Fruit fly (Drosophila melanogaster) whole organism, wandering third instar larva: ENCODE measurements around the gene Grx5.

ENCODE experiments used
- CG32264 ChIP-seq: fragments of 200-800 bp; sonication (Bioruptor generic); optimal IDR thresholded peaks from 2 replicates; lab custom pipeline; 2016; ENCODE audit warnings: missing biosample characterization, missing genetic modification characterization
- Dfd ChIP-seq: fragments of >200 bp; optimal IDR thresholded peaks from 2 replicates; lab custom pipeline; 2017; ENCODE audit warnings: missing biosample characterization, missing genetic modification characterization
- HLH106 ChIP-seq: fragments of 200-800 bp; optimal IDR thresholded peaks from 3 replicates; lab custom pipeline; 2019; ENCODE audit warnings: missing biosample characterization, mild to moderate bottlenecking, missing genetic modification characterization, moderate library complexity
- Hnf4 ChIP-seq: fragments of 200-800 bp; sonication (Bioruptor generic); optimal IDR thresholded peaks from 2 replicates; lab custom pipeline; 2016; ENCODE audit warnings: missing biosample characterization, mild to moderate bottlenecking, missing genetic modification characterization
- Hr78 ChIP-seq: fragments of >200 bp; optimal IDR thresholded peaks from 2 replicates; lab custom pipeline; 2017; ENCODE audit warnings: missing biosample characterization, missing genetic modification characterization
- Hr83 ChIP-seq: fragments of 200-300 bp; sonication (Bioruptor generic); optimal IDR thresholded peaks from 2 replicates; lab custom pipeline; 2016; ENCODE audit warnings: missing biosample characterization, mild to moderate bottlenecking, missing genetic modification characterization, moderate library complexity; ENCODE audit not compliant: poor library complexity, severe bottlenecking
- Jra ChIP-seq: sonication (Bioruptor generic); optimal IDR thresholded peaks from 2 replicates; lab custom pipeline; 2016; ENCODE audit warnings: missing biosample characterization, missing genetic modification characterization
- N ChIP-seq: fragments of >200 bp; optimal IDR thresholded peaks from 2 replicates; lab custom pipeline; 2018; ENCODE audit warnings: missing biosample characterization, missing external identifiers, missing genetic modification characterization
- OdsH ChIP-seq: fragments of 200-800 bp; sonication (Bioruptor generic); optimal IDR thresholded peaks from 2 replicates; lab custom pipeline; 2016; ENCODE audit warnings: missing biosample characterization, mild to moderate bottlenecking, missing genetic modification characterization
- Sp1 ChIP-seq: fragments of 200-800 bp; sonication (Bioruptor generic); optimal IDR thresholded peaks from 3 replicates; lab custom pipeline; 2019; ENCODE audit warnings: missing biosample characterization, mild to moderate bottlenecking, missing genetic modification characterization, moderate library complexity
- br ChIP-seq: fragments of 200-800 bp; sonication (Bioruptor generic); optimal IDR thresholded peaks from 2 replicates; lab custom pipeline; 2016; ENCODE audit warnings: missing biosample characterization, missing genetic modification characterization
- dl ChIP-seq, 2 experiments: fragments of 175-275, 200-275 bp in 1 of 2; fragments of 200-275 bp in 1 of 2; sonication (Bioruptor generic); optimal IDR thresholded peaks; lab custom pipeline; 2018; ENCODE audit warnings: mild to moderate bottlenecking in 2 of 2, missing biosample characterization in 2 of 2, missing genetic modification characterization in 2 of 2, moderate library complexity in 2 of 2; ENCODE audit not compliant: partially characterized antibody in 2 of 2, insufficient read depth in 1 of 2
- dmrt93B ChIP-seq: fragments of 200-800 bp; sonication (Bioruptor generic); optimal IDR thresholded peaks from 2 replicates; lab custom pipeline; 2018; ENCODE audit warnings: missing biosample characterization, mild to moderate bottlenecking, missing genetic modification characterization
- ey ChIP-seq: fragments of 200-800 bp; sonication (Bioruptor generic); optimal IDR thresholded peaks from 2 replicates; lab custom pipeline; 2016; ENCODE audit warnings: missing biosample characterization, missing genetic modification characterization
- foxo ChIP-seq, 2 experiments: fragments of 200-800 bp; sonication (Bioruptor generic); optimal IDR thresholded peaks; 2 replicates in 1 of 2; 3 replicates in 1 of 2; lab custom pipeline; 2016 to 2017; ENCODE audit warnings: missing biosample characterization in 2 of 2, missing genetic modification characterization in 2 of 2
- fru ChIP-seq: fragments of 200-800 bp; sonication (Bioruptor generic); optimal IDR thresholded peaks from 3 replicates; lab custom pipeline; 2016; ENCODE audit warnings: missing biosample characterization, mild to moderate bottlenecking, missing genetic modification characterization
- h ChIP-seq: fragments of 200-800 bp; sonication (Bioruptor generic); optimal IDR thresholded peaks from 3 replicates; lab custom pipeline; 2016; ENCODE audit warnings: missing biosample characterization, mild to moderate bottlenecking, missing genetic modification characterization
- jim ChIP-seq: fragments of 175-275, 200-325 bp; sonication (Bioruptor generic); optimal IDR thresholded peaks from 2 replicates; lab custom pipeline; 2016; ENCODE audit warnings: missing biosample characterization, mild to moderate bottlenecking, missing genetic modification characterization
- lola ChIP-seq: fragments of >200 bp; optimal IDR thresholded peaks from 2 replicates; lab custom pipeline; 2017; ENCODE audit warnings: missing biosample characterization, missing genetic modification characterization
- psq ChIP-seq: fragments of 200-800 bp; sonication (Bioruptor generic); optimal IDR thresholded peaks from 3 replicates; lab custom pipeline; 2017; ENCODE audit warnings: missing biosample characterization, mild to moderate bottlenecking, missing genetic modification characterization, moderate library complexity
- rgr ChIP-seq: fragments of 200-800 bp; sonication (Bioruptor generic); optimal IDR thresholded peaks from 3 replicates; lab custom pipeline; 2016; ENCODE audit warnings: missing biosample characterization, mild to moderate bottlenecking, missing genetic modification characterization
- sv ChIP-seq: fragments of 200-800 bp; sonication (Bioruptor generic); optimal IDR thresholded peaks from 3 replicates; lab custom pipeline; 2016; ENCODE audit warnings: missing biosample characterization, missing genetic modification characterization
- woc ChIP-seq: sonication (Bioruptor generic); optimal IDR thresholded peaks from 2 replicates; lab custom pipeline; 2016; ENCODE audit warnings: missing biosample characterization, mild to moderate bottlenecking, missing genetic modification characterization

Gene Grx5

dm6 chrX:14836425-14836824 lies 1.6 kb downstream of the Grx5 start, which contains the start of gene CG14410:
Gene CG14410 (plus strand): TSS chrX:14836725.
- TF ChIP-seq br (GFP tag; lab: Kevin White, UChicago): no peak
- no peak for TF ChIP-seq woc
- no peak for TF ChIP-seq CG32264 (GFP tag; lab: Kevin White, UChicago)
- TF ChIP-seq lola (GFP tag; lab: Kevin White, UChicago): no peak
- TF ChIP-seq Hnf4 (GFP tag; lab: Kevin White, UChicago): no peak
- no peak for TF ChIP-seq rgr (GFP tag; lab: Kevin White, UChicago)
- TF ChIP-seq ey (GFP tag; lab: Kevin White, UChicago): no peak
- no peak for TF ChIP-seq fru
- no peak for TF ChIP-seq jim (GFP tag; lab: Kevin White, UChicago)
- no peak for TF ChIP-seq dl (GFP tag; optimal IDR thresholded peaks at IDR 0.05; lab: Kevin White, UChicago; ENCODE audit: insufficient read depth in 1 of 2, partially characterized antibody in 2 of 2)
- no peak for TF ChIP-seq foxo (GFP tag; optimal IDR thresholded peaks at IDR 0.05; lab: Kevin White, UChicago)
- no peak for TF ChIP-seq psq (GFP tag; lab: Kevin White, UChicago)
- TF ChIP-seq sv (GFP tag; lab: Kevin White, UChicago): no peak
- no peak for TF ChIP-seq Hr78 (GFP tag; lab: Kevin White, UChicago)
- TF ChIP-seq, all 38 proteins: peak for 0

dm6 chrX:14832562-14833303 lies 5.3 kb downstream of the Grx5 start, which contains the start of gene CG14411:
Gene CG14411 (plus strand): TSS chrX:14832647.
- peak; percentile 7 for TF ChIP-seq OdsH
- peak; percentile 11 for TF ChIP-seq woc
- no peak for TF ChIP-seq foxo (GFP tag; optimal IDR thresholded peaks at IDR 0.05; lab: Kevin White, UChicago)

dm6 chrX:14831713-14832561 lies 6.1 kb downstream of the Grx5 start, which contains the start of gene CG14408:
Gene CG14408 (minus strand): TSS chrX:14832033.
- TF ChIP-seq dmrt93B (no peak), woc (peak; percentile 61)

- TF ChIP-seq Dfd (GFP tag; lab: Kevin White, UChicago) (peak; percentile 64), HLH106 (tag; lab: Kevin White, UChicago) (no peak), fru (no peak)
These were observed 10.4 kb downstream of the Grx5 start for dm6 chrX:14827643-14828042.

dm6 chrX:14825922-14826617 lies 11.9 kb downstream of the Grx5 start, which contains the start of gene rut:
Gene rut (minus strand): TSS chrX:14826073.
- TF ChIP-seq h (GFP tag; lab: Kevin White, UChicago): peak; percentile 35
- no peak for TF ChIP-seq psq (GFP tag; lab: Kevin White, UChicago)
- TF ChIP-seq rgr (GFP tag; lab: Kevin White, UChicago): peak; percentile 20
- TF ChIP-seq woc: peak; percentile 82
- TF ChIP-seq Jra: peak; percentile 42
- peak; percentile 67 for TF ChIP-seq Hr83
- peak in 1 of 2 experiments; percentile 5 for TF ChIP-seq foxo (GFP tag; optimal IDR thresholded peaks at IDR 0.05; lab: Kevin White, UChicago)
- no peak for TF ChIP-seq Sp1
- TF ChIP-seq fru: peak; percentile 11

dm6 chrX:14825470-14825787 lies 12.6 kb downstream of the Grx5 start:
- TF ChIP-seq psq (GFP tag; lab: Kevin White, UChicago): peak; percentile 63
- no peak for TF ChIP-seq N (GFP tag; lab: Kevin White, UChicago)
